Fruit fly (Drosophila melanogaster): ENCODE data around the gene CG4686.
A peak's percentile ranks its signal among the peaks of the same experiment; 100 is the strongest.

CG4686 gene

dm6 chr3R:19905932-19906439 is 41.7 kb downstream of the CG4686 start (continued):
- no peak for TF ChIP-seq Neu2 (GFP tag; optimal IDR thresholded peaks at IDR 0.05; ENCODE audit: borderline replicate concordance)
- peak; percentile 6 for TF ChIP-seq CG14710 (tag; optimal IDR thresholded peaks at IDR 0.05)
- TF ChIP-seq Ada2b (GFP tag; IDR thresholded peaks at IDR 0.05): peak; percentile 78
- no peak for TF ChIP-seq inv (GFP tag; IDR thresholded peaks at IDR 0.05; ENCODE audit: partially characterized antibody)
- TF ChIP-seq E2f2 (GFP tag; IDR thresholded peaks at IDR 0.05): peak; percentile 58
- peak; percentile 8 for TF ChIP-seq CG12299 (tag; optimal IDR thresholded peaks at IDR 0.05)
- TF ChIP-seq CHES-1-like (GFP tag; optimal IDR thresholded peaks at IDR 0.05): peak; percentile 66
- TF ChIP-seq danr (GFP tag; IDR thresholded peaks at IDR 0.05): peak; percentile 82
- no peak for TF ChIP-seq Hr78 (GFP tag; optimal IDR thresholded peaks at IDR 0.05)
- no peak for TF ChIP-seq Dref (GFP tag; IDR thresholded peaks at IDR 0.05)
- TF ChIP-seq HLH54F (GFP tag; optimal IDR thresholded peaks at IDR 0.05): peak; percentile 83
- TF ChIP-seq CG8924 (tag; optimal IDR thresholded peaks at IDR 0.05): peak; percentile 70
- TF ChIP-seq Mrtf (GFP tag; IDR thresholded peaks at IDR 0.05): peak; percentile 83
- TF ChIP-seq Spps (tag; optimal IDR thresholded peaks at IDR 0.05): peak; percentile 13
- TF ChIP-seq Six4 (GFP tag; optimal IDR thresholded peaks at IDR 0.05): peak; percentile 26
- no peak for TF ChIP-seq Hr39 (optimal IDR thresholded peaks at IDR 0.05)
- peak; percentile 76 for TF ChIP-seq HLH3B (GFP tag; IDR thresholded peaks at IDR 0.05)
- peak; percentile 74 for TF ChIP-seq CG17829 (tag; optimal IDR thresholded peaks at IDR 0.05)
- TF ChIP-seq unpg (GFP tag; optimal IDR thresholded peaks at IDR 0.05): peak; percentile 79
- peak; percentile 48; the same call in 1 of the 3 replicates for TF ChIP-seq CG6175 (GFP tag; IDR thresholded peaks at IDR 0.05)
- no peak for TF ChIP-seq vnd (GFP tag; IDR thresholded peaks at IDR 0.05; ENCODE audit: partially characterized antibody)
- no peak for TF ChIP-seq CG34224 (GFP tag; IDR thresholded peaks at IDR 0.05; ENCODE audit: partially characterized antibody)
- TF ChIP-seq CG43689 (GFP tag; IDR thresholded peaks at IDR 0.05): no peak
- peak; percentile 84 for TF ChIP-seq Fer3 (tag; optimal IDR thresholded peaks at IDR 0.05)
- peak; percentile 34; the same call in 1 of the 3 replicates for TF ChIP-seq CG7357 (GFP tag; IDR thresholded peaks at IDR 0.05)
- no peak for TF ChIP-seq usp (GFP tag; optimal IDR thresholded peaks at IDR 0.05)
- peak; percentile 82 for TF ChIP-seq pho (GFP tag; optimal IDR thresholded peaks at IDR 0.05)
- peak; percentile 78 for TF ChIP-seq ATbp (GFP tag; optimal IDR thresholded peaks at IDR 0.05)
- peak; percentile 41 for TF ChIP-seq zen (tag; optimal IDR thresholded peaks at IDR 0.05)
- peak; percentile 41 for TF ChIP-seq CG10147 (GFP tag; optimal IDR thresholded peaks at IDR 0.05)
- peak; percentile 70 for TF ChIP-seq CG17361 (GFP tag; IDR thresholded peaks at IDR 0.05)
- peak; percentile 77 for TF ChIP-seq CG30403 (GFP tag; optimal IDR thresholded peaks at IDR 0.05)
- no peak for TF ChIP-seq fru (optimal IDR thresholded peaks at IDR 0.05)
- peak; percentile 81 for TF ChIP-seq stc (GFP tag; IDR thresholded peaks at IDR 0.05)
- peak; percentile 25 for TF ChIP-seq CTCF (GFP tag; optimal IDR thresholded peaks at IDR 0.05)
- TF ChIP-seq Awh (GFP tag; IDR thresholded peaks at IDR 0.05): peak; percentile 74; the same call in 1 of the 2 replicates
- peak; percentile 88 for TF ChIP-seq CG6689 (GFP tag; IDR thresholded peaks at IDR 0.05)
- TF ChIP-seq tna (GFP tag; IDR thresholded peaks at IDR 0.05; ENCODE audit: partially characterized antibody): no peak
- TF ChIP-seq Pdp1 (GFP tag; optimal IDR thresholded peaks at IDR 0.05): peak; percentile 65 to 74
- TF ChIP-seq PHDP (tag; optimal IDR thresholded peaks at IDR 0.05): peak; percentile 81
- peak; percentile 87 for TF ChIP-seq ftz-f1 (GFP tag; optimal IDR thresholded peaks at IDR 0.05)
- TF ChIP-seq HHEX (GFP tag; optimal IDR thresholded peaks at IDR 0.05): peak; percentile 80
- peak; percentile 33 for TF ChIP-seq CG15696 (tag; optimal IDR thresholded peaks at IDR 0.05)
- peak; percentile 77 for TF ChIP-seq org-1 (GFP tag; optimal IDR thresholded peaks at IDR 0.05)
- TF ChIP-seq caup (GFP tag; optimal IDR thresholded peaks at IDR 0.05; ENCODE audit: severe bottlenecking): peak; percentile 79
- TF ChIP-seq CG7271 (tag; optimal IDR thresholded peaks at IDR 0.05): no peak
- TF ChIP-seq CG8089 (GFP tag; optimal IDR thresholded peaks at IDR 0.05): peak; percentile 44
- no peak for TF ChIP-seq lov (optimal IDR thresholded peaks at IDR 0.05)
- 0 out of 3 replicates have a peak, but pooled peaks have one; percentile 56 for TF ChIP-seq lov (GFP tag; IDR thresholded peaks at IDR 0.05)
- TF ChIP-seq Rx (GFP tag; IDR thresholded peaks at IDR 0.05): peak; percentile 80
- TF ChIP-seq br (optimal IDR thresholded peaks at IDR 0.05): no peak
- peak; percentile 35 for TF ChIP-seq CG7987 (GFP tag; optimal IDR thresholded peaks at IDR 0.05)

Measured in whole organism, embryonic.